Worm (Caenorhabditis elegans) whole organism, L1 larva: Measurements from ENCODE around the gene AC3.12.

Source experiments
- C34B4.2 ChIP-seq: sonication (generic microtip); optimal IDR thresholded peaks from 2 replicates; lab custom pipeline; 2017; ENCODE audit warnings: mild to moderate bottlenecking, missing genetic modification characterization, missing compliant biosample characterization
- aly-2 ChIP-seq: fragments of 150-350 bp; optimal IDR thresholded peaks from 2 replicates; lab custom pipeline; 2014; ENCODE audit warnings: missing biosample characterization, missing genetic modification characterization
- ces-1 ChIP-seq: fragments of 150-350 bp; optimal IDR thresholded peaks from 2 replicates; lab custom pipeline; 2014; ENCODE audit warnings: missing biosample characterization, missing genetic modification reagents, missing genetic modification characterization
- fkh-10 ChIP-seq: sonication (generic microtip); optimal IDR thresholded peaks from 2 replicates; lab custom pipeline; 2017; ENCODE audit warnings: missing biosample characterization, missing genetic modification reagents, missing genetic modification characterization
- fos-1 ChIP-seq: fragments of 150-350 bp; optimal IDR thresholded peaks from 2 replicates; lab custom pipeline; 2014; ENCODE audit warnings: missing biosample characterization, missing genetic modification characterization
- nhr-12 ChIP-seq: sonication (generic microtip); optimal IDR thresholded peaks from 2 replicates; lab custom pipeline; 2017; ENCODE audit warnings: missing biosample characterization, missing genetic modification characterization
- nhr-237 ChIP-seq: fragments of 150-350 bp; optimal IDR thresholded peaks from 2 replicates; lab custom pipeline; 2014; ENCODE audit warnings: missing biosample characterization, missing genetic modification characterization
- nhr-76 ChIP-seq: sonication (generic microtip); optimal IDR thresholded peaks from 2 replicates; lab custom pipeline; 2017; ENCODE audit warnings: missing biosample characterization, missing genetic modification characterization
- pax-3 ChIP-seq: fragments of 200-800 bp; sonication (Bioruptor generic); optimal IDR thresholded peaks from 2 replicates; lab custom pipeline; 2018; ENCODE audit warnings: mild to moderate bottlenecking, missing genetic modification characterization, moderate library complexity, missing compliant biosample characterization
- snpc-4 ChIP-seq: fragments of 150-350 bp; optimal IDR thresholded peaks from 2 replicates; lab custom pipeline; 2014; ENCODE audit warnings: missing biosample characterization, missing genetic modification characterization
- unc-130 ChIP-seq: fragments of 150-350 bp; optimal IDR thresholded peaks from 2 replicates; lab custom pipeline; 2017; ENCODE audit warnings: missing biosample characterization, missing genetic modification characterization, inconsistent platforms
- vab-15 ChIP-seq: sonication (generic microtip); optimal IDR thresholded peaks from 2 replicates; lab custom pipeline; 2017; ENCODE audit warnings: missing genotype, mild to moderate bottlenecking, missing genetic modification characterization, missing compliant biosample characterization
- xbp-1 ChIP-seq: sonication (generic microtip); optimal IDR thresholded peaks from 2 replicates; lab custom pipeline; 2016; ENCODE audit warnings: missing genetic modification characterization, missing compliant biosample characterization
- zip-4 ChIP-seq: fragments of 200-800 bp; sonication (Bioruptor generic); optimal IDR thresholded peaks from 2 replicates; lab custom pipeline; 2018; ENCODE audit warnings: mild to moderate bottlenecking, missing genetic modification characterization, moderate library complexity, missing compliant biosample characterization

- TF ChIP-seq nhr-12 (tag; lab: Kevin White, UChicago) (no peak), xbp-1 (tag; lab: Kevin White, UChicago) (peak; percentile 92), zip-4 (peak; percentile 47), aly-2 (tag; lab: Kevin White, UChicago) (peak; percentile 45), C34B4.2 (no peak), unc-130 (peak; percentile 85), nhr-76 (tag; lab: Kevin White, UChicago) (no peak), fos-1 (peak; percentile 44), vab-15 (tag; lab: Kevin White, UChicago) (no peak), nhr-237 (tag; lab: Kevin White, UChicago) (peak; percentile 28), ces-1 (GFP tag; lab: Kevin White, UChicago) (no peak), snpc-4 (tag; lab: Kevin White, UChicago) (peak; percentile 69), fkh-10 (no peak), pax-3 (tag; lab: Kevin White, UChicago) (peak; percentile 49)
These were observed 26.2 kb downstream of the AC3.12 start, which contains the start of gene nol-56 for ce11 chrV:10352928-10353427.
